Fruit fly (Drosophila melanogaster) whole organism, wandering third instar larva: Measurements from ENCODE around the gene DENR.

ENCODE experiments used
- CG32264 ChIP-seq: fragments of 200-800 bp; sonication (Bioruptor generic); optimal IDR thresholded peaks from 2 replicates; lab custom pipeline; 2016; ENCODE audit warnings: missing biosample characterization, missing genetic modification characterization
- Dfd ChIP-seq: fragments of >200 bp; optimal IDR thresholded peaks from 2 replicates; lab custom pipeline; 2017; ENCODE audit warnings: missing biosample characterization, missing genetic modification characterization
- Hr78 ChIP-seq: fragments of >200 bp; optimal IDR thresholded peaks from 2 replicates; lab custom pipeline; 2017; ENCODE audit warnings: missing biosample characterization, missing genetic modification characterization
- Rel ChIP-seq, 2 experiments: fragments of 200-800 bp; sonication (Bioruptor generic) in 1 of 2; optimal IDR thresholded peaks; 2 replicates in 1 of 2; 3 replicates in 1 of 2; lab custom pipeline; 2016 to 2019; ENCODE audit warnings: mild to moderate bottlenecking in 2 of 2, missing biosample characterization in 2 of 2, missing genetic modification characterization in 2 of 2, moderate library complexity in 1 of 2
- dmrt93B ChIP-seq: fragments of 200-800 bp; sonication (Bioruptor generic); optimal IDR thresholded peaks from 2 replicates; lab custom pipeline; 2018; ENCODE audit warnings: missing biosample characterization, mild to moderate bottlenecking, missing genetic modification characterization
- dsf ChIP-seq: sonication (Bioruptor generic); optimal IDR thresholded peaks from 2 replicates; lab custom pipeline; 2016; ENCODE audit warnings: missing biosample characterization, missing genetic modification characterization, borderline replicate concordance
- foxo ChIP-seq, 2 experiments: fragments of 200-800 bp; sonication (Bioruptor generic); optimal IDR thresholded peaks; 2 replicates in 1 of 2; 3 replicates in 1 of 2; lab custom pipeline; 2016 to 2017; ENCODE audit warnings: missing biosample characterization in 2 of 2, missing genetic modification characterization in 2 of 2
- h ChIP-seq: fragments of 200-800 bp; sonication (Bioruptor generic); optimal IDR thresholded peaks from 3 replicates; lab custom pipeline; 2016; ENCODE audit warnings: missing biosample characterization, mild to moderate bottlenecking, missing genetic modification characterization
- psq ChIP-seq: fragments of 200-800 bp; sonication (Bioruptor generic); optimal IDR thresholded peaks from 3 replicates; lab custom pipeline; 2017; ENCODE audit warnings: missing biosample characterization, mild to moderate bottlenecking, missing genetic modification characterization, moderate library complexity

- TF ChIP-seq dmrt93B (GFP tag; lab: Kevin White, UChicago): no peak
- TF ChIP-seq Rel (GFP tag; optimal IDR thresholded peaks at IDR 0.05; lab: Kevin White, UChicago): no peak
- TF ChIP-seq Rel (tag; optimal IDR thresholded peaks at IDR 0.05; lab: Kevin White, UChicago): no peak
- TF ChIP-seq foxo (GFP tag; optimal IDR thresholded peaks at IDR 0.05; lab: Kevin White, UChicago): no peak
- no peak for TF ChIP-seq CG32264 (GFP tag; lab: Kevin White, UChicago)
- no peak for TF ChIP-seq psq
- no peak for TF ChIP-seq Hr78 (GFP tag; lab: Kevin White, UChicago)
- no peak for TF ChIP-seq Dfd
- TF ChIP-seq dsf (GFP tag; lab: Kevin White, UChicago): no peak
- no peak for TF ChIP-seq h (GFP tag; lab: Kevin White, UChicago)
Measured at dm6 chrX:16906065-16906464, 19.7 kb upstream of the DENR start.
